Fruit fly (Drosophila melanogaster) whole organism, adult: ENCODE results near the gene CG11619.

Experiments
- CG11617 ChIP-seq: fragments of 200-800 bp; sonication (Bioruptor generic); optimal IDR thresholded peaks from 2 replicates; lab custom pipeline; 2017; ENCODE audit warnings: mild to moderate bottlenecking, missing biosample characterization, missing genetic modification reagents, missing genetic modification characterization
- CG12768 ChIP-seq: fragments of 200-800 bp; sonication (Bioruptor generic); optimal IDR thresholded peaks from 2 replicates; lab custom pipeline; 2017; ENCODE audit warnings: missing biosample characterization, missing genetic modification characterization, mild to moderate bottlenecking, moderate library complexity, missing genetic modification reagents
- CG14711 ChIP-seq: fragments of 200-800 bp; sonication (Bioruptor generic); optimal IDR thresholded peaks from 2 replicates; lab custom pipeline; 2018; ENCODE audit warnings: missing biosample characterization, mild to moderate bottlenecking, missing genetic modification characterization, moderate library complexity
- CG1620 ChIP-seq: fragments of 200-800 bp; sonication (Bioruptor generic); optimal IDR thresholded peaks from 2 replicates; lab custom pipeline; 2016; ENCODE audit warnings: missing biosample characterization, missing genetic modification characterization
- CG33017 ChIP-seq: fragments of 200-800 bp; sonication (Bioruptor generic); optimal IDR thresholded peaks from 2 replicates; lab custom pipeline; 2018; ENCODE audit warnings: missing biosample characterization, mild to moderate bottlenecking, missing genetic modification characterization, moderate library complexity
- CG5204 ChIP-seq: fragments of 200-800 bp; sonication (Bioruptor generic); optimal IDR thresholded peaks from 2 replicates; lab custom pipeline; 2016; ENCODE audit warnings: missing biosample characterization, missing genetic modification characterization
- CG7045 ChIP-seq: fragments of 200-800 bp; sonication (Bioruptor generic); optimal IDR thresholded peaks from 2 replicates; lab custom pipeline; 2017; ENCODE audit warnings: missing biosample characterization, mild to moderate bottlenecking, missing genetic modification characterization
- CG7101 ChIP-seq: fragments of 200-800 bp; sonication (Bioruptor generic); optimal IDR thresholded peaks from 2 replicates; lab custom pipeline; 2018; ENCODE audit warnings: missing biosample characterization, mild to moderate bottlenecking, missing genetic modification characterization, moderate library complexity
- Clk ChIP-seq: fragments of 200-800 bp; sonication (Bioruptor generic); optimal IDR thresholded peaks from 2 replicates; lab custom pipeline; 2017; ENCODE audit warnings: missing biosample characterization, missing genetic modification characterization
- Crg-1 ChIP-seq: fragments of 200-800 bp; sonication (Bioruptor generic); optimal IDR thresholded peaks from 2 replicates; lab custom pipeline; 2016; ENCODE audit warnings: missing biosample characterization, missing genetic modification characterization
- Hr96 ChIP-seq: fragments of 200-800 bp; sonication (Bioruptor generic); optimal IDR thresholded peaks from 2 replicates; lab custom pipeline; 2016; ENCODE audit warnings: missing biosample characterization, missing genetic modification characterization
- Mnt ChIP-seq: fragments of 200-800 bp; sonication (Bioruptor generic); optimal IDR thresholded peaks from 2 replicates; lab custom pipeline; 2016; ENCODE audit warnings: missing biosample characterization, mild to moderate bottlenecking, missing genetic modification characterization
- bab1 ChIP-seq: fragments of 200-800 bp; sonication (Bioruptor generic); optimal IDR thresholded peaks from 3 replicates; lab custom pipeline; 2019; ENCODE audit warnings: missing biosample characterization, mild to moderate bottlenecking, missing genetic modification characterization, moderate library complexity
- cic ChIP-seq: fragments of 200-800 bp; sonication (Bioruptor generic); optimal IDR thresholded peaks from 2 replicates; lab custom pipeline; 2017; ENCODE audit warnings: missing biosample characterization, mild to moderate bottlenecking, missing genetic modification characterization, moderate library complexity
- cnc ChIP-seq, 2 experiments: fragments of >200 bp; optimal IDR thresholded peaks; 2 replicates each; lab custom pipeline; 2017
- kay ChIP-seq: fragments of 200-800 bp; sonication (Bioruptor generic); peaks from one replicate; lab custom pipeline; 2016; ENCODE audit warnings: missing biosample characterization, missing genetic modification characterization, borderline replicate concordance
- ovo ChIP-seq: fragments of 200-800 bp; sonication (Bioruptor generic); optimal IDR thresholded peaks from 2 replicates; lab custom pipeline; 2016; ENCODE audit warnings: missing biosample characterization, missing genetic modification characterization
- pad ChIP-seq: fragments of 200-800 bp; sonication (Bioruptor generic); optimal IDR thresholded peaks from 3 replicates; lab custom pipeline; 2017; ENCODE audit warnings: missing biosample characterization, missing genetic modification characterization, mild to moderate bottlenecking, moderate library complexity, missing genetic modification reagents
- tj ChIP-seq: fragments of 200-800 bp; sonication (Bioruptor generic); optimal IDR thresholded peaks from 3 replicates; lab custom pipeline; 2017; ENCODE audit warnings: missing biosample characterization, mild to moderate bottlenecking, missing genetic modification characterization, moderate library complexity
- toe ChIP-seq: fragments of 200-800 bp; sonication (Bioruptor generic); optimal IDR thresholded peaks from 2 replicates; lab custom pipeline; 2016; ENCODE audit warnings: missing biosample characterization, missing genetic modification characterization

Gene CG11619

dm6 chr3L:18952399-18952798, 35.7 kb downstream of the CG11619 start:
- no peak for TF ChIP-seq cnc (optimal IDR thresholded peaks at IDR 0.05; lab: Kevin White, UChicago)
- no peak for TF ChIP-seq CG33017 (tag; lab: Kevin White, UChicago)
- TF ChIP-seq CG11617, result no peak
- TF ChIP-seq CG7101 (tag; lab: Kevin White, UChicago), result no peak
- TF ChIP-seq tj (GFP tag; lab: Kevin White, UChicago), result no peak
- no peak for TF ChIP-seq ovo (GFP tag; lab: Kevin White, UChicago)
- no peak for TF ChIP-seq Clk
- no peak for TF ChIP-seq Mnt (GFP tag; lab: Kevin White, UChicago)
- no peak for TF ChIP-seq Hr96
- TF ChIP-seq kay (GFP tag; lab: Kevin White, UChicago), result no peak
- no peak for TF ChIP-seq CG7045 (GFP tag; lab: Kevin White, UChicago)
- TF ChIP-seq toe (GFP tag; lab: Kevin White, UChicago), result no peak
- no peak for TF ChIP-seq pad (GFP tag; lab: Kevin White, UChicago)
- TF ChIP-seq CG12768 (GFP tag; lab: Kevin White, UChicago), result no peak

- TF ChIP-seq tj (GFP tag; lab: Kevin White, UChicago), result peak; percentile 22
- no peak for TF ChIP-seq Hr96
- peak; percentile 9 for TF ChIP-seq cic (GFP tag; lab: Kevin White, UChicago)
- peak; percentile 33 for TF ChIP-seq bab1 (GFP tag; lab: Kevin White, UChicago)
- TF ChIP-seq CG33017 (tag; lab: Kevin White, UChicago), result no peak
- peak; percentile 54 for TF ChIP-seq ovo (GFP tag; lab: Kevin White, UChicago)
- no peak for TF ChIP-seq pad (GFP tag; lab: Kevin White, UChicago)
- TF ChIP-seq Crg-1 (GFP tag; lab: Kevin White, UChicago), result no peak
These were observed 37.8 kb downstream of the CG11619 start, which contains the start of gene CG6836 for dm6 chr3L:18950359-18950758. CG6836 (plus strand) TSS chr3L:18950629.

DNA sequence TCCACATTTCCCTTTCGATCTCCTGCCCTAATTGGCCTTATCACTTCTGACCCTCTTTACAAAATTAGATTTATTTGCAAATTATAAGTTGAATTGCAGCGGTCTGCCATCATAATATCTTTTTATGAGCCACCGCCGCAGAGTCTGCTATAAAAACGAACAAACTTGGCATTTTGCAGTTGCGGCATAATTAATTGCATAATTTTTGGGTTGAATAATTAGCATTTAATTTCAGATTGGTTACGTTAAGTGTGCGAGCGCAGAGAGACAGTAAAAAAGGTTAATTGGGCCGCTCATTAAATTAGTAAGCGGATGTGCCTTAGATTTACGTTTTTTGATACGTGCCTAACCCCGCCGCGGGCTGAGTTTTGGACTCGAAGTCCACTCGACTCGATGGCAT, 39.0 kb downstream of the CG11619 start:
- TF ChIP-seq cic (GFP tag; lab: Kevin White, UChicago) (no peak), ovo (GFP tag; lab: Kevin White, UChicago) (no peak), pad (GFP tag; lab: Kevin White, UChicago) (no peak), CG5204 (GFP tag; lab: Kevin White, UChicago) (no peak), tj (GFP tag; lab: Kevin White, UChicago) (no peak), cnc (optimal IDR thresholded peaks at IDR 0.05; lab: Kevin White, UChicago) (no peak), CG33017 (tag; lab: Kevin White, UChicago) (no peak), CG12768 (GFP tag; lab: Kevin White, UChicago) (peak; percentile 3), CG1620 (GFP tag; lab: Kevin White, UChicago) (no peak), Hr96 (no peak), CG7101 (tag; lab: Kevin White, UChicago) (no peak), Crg-1 (GFP tag; lab: Kevin White, UChicago) (no peak), bab1 (GFP tag; lab: Kevin White, UChicago) (peak; percentile 29), CG14711 (no peak)

dm6 chr3L:18946956-18947355, 41.2 kb downstream of the CG11619 start:
- TF ChIP-seq tj (GFP tag; lab: Kevin White, UChicago) (no peak), CG12768 (GFP tag; lab: Kevin White, UChicago) (no peak), ovo (GFP tag; lab: Kevin White, UChicago) (no peak), CG7101 (tag; lab: Kevin White, UChicago) (no peak), Crg-1 (GFP tag; lab: Kevin White, UChicago) (no peak), CG14711 (no peak), cic (GFP tag; lab: Kevin White, UChicago) (no peak), bab1 (GFP tag; lab: Kevin White, UChicago) (no peak), CG33017 (tag; lab: Kevin White, UChicago) (no peak), toe (GFP tag; lab: Kevin White, UChicago) (no peak), Clk (no peak), pad (GFP tag; lab: Kevin White, UChicago) (no peak), CG5204 (GFP tag; lab: Kevin White, UChicago) (no peak)

- TF ChIP-seq pad (GFP tag; lab: Kevin White, UChicago), result no peak
- TF ChIP-seq bab1 (GFP tag; lab: Kevin White, UChicago), result no peak
- no peak for TF ChIP-seq Hr96
- TF ChIP-seq Crg-1 (GFP tag; lab: Kevin White, UChicago), result no peak
- TF ChIP-seq CG14711, result no peak
- TF ChIP-seq ovo (GFP tag; lab: Kevin White, UChicago), result no peak
- no peak for TF ChIP-seq kay (GFP tag; lab: Kevin White, UChicago)
- no peak for TF ChIP-seq Mnt (GFP tag; lab: Kevin White, UChicago)
- TF ChIP-seq toe (GFP tag; lab: Kevin White, UChicago), result no peak
- no peak for TF ChIP-seq tj (GFP tag; lab: Kevin White, UChicago)
These were observed 42.2 kb downstream of the CG11619 start, which contains the start of gene CG32204 for dm6 chr3L:18945938-18946337. CG32204 (minus strand) TSS chr3L:18946038.
